Worm (Caenorhabditis elegans): ENCODE results near the gene ssp-32.

DNA sequence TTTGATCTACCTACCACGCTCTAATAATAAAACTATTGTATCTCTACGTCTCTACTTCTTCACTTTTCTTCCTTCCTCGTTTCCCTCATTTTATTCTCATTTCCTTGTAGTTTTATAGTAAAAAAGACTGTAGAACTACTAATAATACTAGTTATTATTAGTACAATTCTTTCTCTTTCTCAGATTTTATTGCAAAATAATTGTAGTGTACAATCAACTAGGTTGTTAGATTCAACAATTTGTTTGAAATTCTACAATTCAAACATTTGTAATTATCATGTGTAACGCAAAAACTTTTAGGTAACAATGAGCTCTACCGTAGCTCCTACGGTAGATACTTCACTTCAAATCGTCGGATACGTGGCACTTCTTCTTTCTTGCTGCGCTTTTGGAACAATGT, 39.5 kb upstream of the ssp-32 start, which contains the start of gene K07F5.12:
- TF ChIP-seq pes-1 (GFP tag; IDR thresholded peaks at IDR 0.05), result no peak
- no peak for TF ChIP-seq flt-1 (GFP tag; IDR thresholded peaks at IDR 0.05)
